Worm (Caenorhabditis elegans): ENCODE results near the gene F53H4.3.

The F53H4.3 gene

ce11 chrX:15887495-15887894 lies at the start of gene F53H4.3:
Gene F53H4.3 (minus strand): TSS chrX:15887595.
- TF ChIP-seq aly-1 (tag; optimal IDR thresholded peaks at IDR 0.05) (no peak), F13C5.2 (tag; optimal IDR thresholded peaks at IDR 0.05) (no peak), hmg-4 (GFP tag; optimal IDR thresholded peaks at IDR 0.05) (no peak), scrt-1 (GFP tag; IDR thresholded peaks at IDR 0.05) (no peak), ama-1 (optimal IDR thresholded peaks at IDR 0.05) (no peak), ceh-13 (GFP tag; optimal IDR thresholded peaks at IDR 0.05) (no peak), B0310.2 (tag; optimal IDR thresholded peaks at IDR 0.05) (no peak)

ce11 chrX:15932859-15933258 lies 45.5 kb upstream of the F53H4.3 start:
- TF ChIP-seq flt-1 (GFP tag; IDR thresholded peaks at IDR 0.05) = no peak
- TF ChIP-seq aly-1 (tag; optimal IDR thresholded peaks at IDR 0.05) = no peak
- TF ChIP-seq ceh-36 (tag; optimal IDR thresholded peaks at IDR 0.05) = no peak
- no peak for TF ChIP-seq ama-1 (optimal IDR thresholded peaks at IDR 0.05)
- no peak for TF ChIP-seq hmbx-1 (tag; optimal IDR thresholded peaks at IDR 0.05)
- TF ChIP-seq hmg-4 (GFP tag; optimal IDR thresholded peaks at IDR 0.05) = no peak
- TF ChIP-seq F13C5.2 (tag; optimal IDR thresholded peaks at IDR 0.05) = no peak
- no peak for TF ChIP-seq hnd-1 (tag; optimal IDR thresholded peaks at IDR 0.05)
- no peak for TF ChIP-seq tbx-37 (GFP tag; conservative IDR thresholded peaks at IDR 0.05)
- no peak for TF ChIP-seq tbx-11 (GFP tag; IDR thresholded peaks at IDR 0.05)
- TF ChIP-seq sea-1 (GFP tag; conservative IDR thresholded peaks at IDR 0.05) = no peak
- TF ChIP-seq pes-1 (GFP tag; IDR thresholded peaks at IDR 0.05) = no peak
- TF ChIP-seq scrt-1 (GFP tag; IDR thresholded peaks at IDR 0.05) = no peak
- TF ChIP-seq ceh-13 (GFP tag; optimal IDR thresholded peaks at IDR 0.05) = no peak

DNA sequence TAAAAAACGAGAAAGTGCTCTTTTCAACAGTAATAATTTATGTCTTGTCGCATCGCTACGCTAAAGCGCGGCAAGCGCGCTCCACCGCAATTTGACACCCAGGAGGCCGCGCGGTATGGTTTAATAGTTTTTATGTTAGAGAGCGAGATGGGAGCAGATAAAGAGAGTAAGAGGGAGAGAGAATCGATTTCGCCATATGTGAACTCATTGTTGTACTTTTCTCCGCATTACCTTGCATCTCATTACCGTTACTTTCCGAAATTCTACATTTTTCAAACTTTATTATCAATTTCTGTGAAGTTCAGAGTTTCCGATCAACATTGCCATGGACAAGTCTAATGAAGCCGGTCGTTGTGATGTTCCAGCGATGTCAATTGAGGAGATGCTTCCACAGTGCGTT lies 36.0 kb upstream of the F53H4.3 start, which contains the start of gene F31B9.3:
Gene F31B9.3 (plus strand): TSS at position 301 of the 400 bp plus-strand sequence.
- TF ChIP-seq pes-1 (GFP tag; IDR thresholded peaks at IDR 0.05) (no peak), ceh-13 (GFP tag; optimal IDR thresholded peaks at IDR 0.05) (no peak), ets-7 (tag; optimal IDR thresholded peaks at IDR 0.05) (no peak), B0310.2 (tag; optimal IDR thresholded peaks at IDR 0.05) (no peak), tra-4 (tag; optimal IDR thresholded peaks at IDR 0.05) (no peak), hmbx-1 (tag; optimal IDR thresholded peaks at IDR 0.05) (no peak), scrt-1 (GFP tag; IDR thresholded peaks at IDR 0.05) (no peak), aly-1 (tag; optimal IDR thresholded peaks at IDR 0.05) (no peak), tbx-37 (GFP tag; conservative IDR thresholded peaks at IDR 0.05) (no peak)

- TF ChIP-seq hmg-4 (GFP tag; optimal IDR thresholded peaks at IDR 0.05) = no peak
Measured at ce11 chrX:15919372-15919771, 32.0 kb upstream of the F53H4.3 start, which contains the start of gene F31B9.7. Gene F31B9.7 (plus strand): TSS chrX:15919672.

DNA sequence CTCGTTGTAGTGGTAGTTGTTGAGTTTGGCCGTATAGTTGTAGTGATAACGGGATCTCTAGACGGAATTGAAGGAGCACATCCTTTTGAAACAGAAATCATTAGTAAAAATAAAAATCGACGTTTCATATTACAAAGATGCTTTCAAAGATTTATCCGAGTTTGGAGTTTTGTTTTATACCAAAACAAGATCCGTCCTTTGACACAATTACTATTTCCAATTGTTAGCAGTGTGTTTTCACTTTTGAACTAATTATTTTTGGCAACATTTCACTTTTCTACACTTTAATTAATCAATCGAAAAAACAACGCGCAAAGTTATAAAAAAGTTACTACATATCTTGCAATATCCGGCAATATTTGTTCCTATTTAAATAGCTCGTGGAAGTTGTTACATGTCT lies 29.6 kb upstream of the F53H4.3 start, which contains the start of the genes F31B9.4 and F31B9.2:
Gene F31B9.4 (minus strand): TSS at position 101 of the 400 bp plus-strand sequence.
Gene F31B9.2 (plus strand): TSS at position 368 of the 400 bp plus-strand sequence.
- no peak for TF ChIP-seq hmbx-1 (tag; optimal IDR thresholded peaks at IDR 0.05)
- TF ChIP-seq ama-1 (optimal IDR thresholded peaks at IDR 0.05) = no peak
- no peak for TF ChIP-seq tbx-11 (GFP tag; IDR thresholded peaks at IDR 0.05)
- TF ChIP-seq flt-1 (GFP tag; IDR thresholded peaks at IDR 0.05) = no peak
- no peak for TF ChIP-seq sea-1 (GFP tag; conservative IDR thresholded peaks at IDR 0.05)
- no peak for TF ChIP-seq tbx-37 (GFP tag; conservative IDR thresholded peaks at IDR 0.05)
- no peak for TF ChIP-seq pes-1 (GFP tag; IDR thresholded peaks at IDR 0.05)

DNA sequence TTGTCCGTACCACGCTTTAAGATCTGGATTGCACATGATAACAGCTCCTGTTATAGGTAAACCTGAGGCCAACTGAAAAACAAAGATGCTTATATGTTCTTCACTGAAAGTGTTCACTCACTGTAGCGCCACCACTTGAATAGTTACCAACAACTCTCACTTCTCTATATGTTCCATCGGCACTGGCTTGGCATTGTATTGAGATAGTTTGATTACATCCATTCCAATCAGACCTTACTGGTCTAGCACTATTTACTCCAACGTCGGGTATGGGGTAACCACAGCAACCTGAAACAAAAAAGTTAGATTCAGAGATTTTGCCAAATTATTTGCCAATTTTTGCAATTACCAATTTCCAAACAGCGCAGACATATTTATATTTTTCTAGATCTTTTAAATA lies 28.4 kb upstream of the F53H4.3 start:
- TF ChIP-seq ceh-13 (GFP tag; optimal IDR thresholded peaks at IDR 0.05) = no peak
- TF ChIP-seq sea-1 (GFP tag; conservative IDR thresholded peaks at IDR 0.05) = no peak
- TF ChIP-seq hmg-4 (GFP tag; optimal IDR thresholded peaks at IDR 0.05) = no peak
- TF ChIP-seq flt-1 (GFP tag; IDR thresholded peaks at IDR 0.05) = no peak
- TF ChIP-seq hnd-1 (tag; optimal IDR thresholded peaks at IDR 0.05) = no peak
- TF ChIP-seq tra-4 (tag; optimal IDR thresholded peaks at IDR 0.05) = no peak
- no peak for TF ChIP-seq ceh-36 (tag; optimal IDR thresholded peaks at IDR 0.05)
- TF ChIP-seq ets-7 (tag; optimal IDR thresholded peaks at IDR 0.05) = no peak
- no peak for TF ChIP-seq ama-1 (optimal IDR thresholded peaks at IDR 0.05)
- no peak for TF ChIP-seq F13C5.2 (tag; optimal IDR thresholded peaks at IDR 0.05)
- TF ChIP-seq tbx-37 (GFP tag; conservative IDR thresholded peaks at IDR 0.05) = no peak
- no peak for TF ChIP-seq B0310.2 (tag; optimal IDR thresholded peaks at IDR 0.05)
- TF ChIP-seq aly-1 (tag; optimal IDR thresholded peaks at IDR 0.05) = no peak
- no peak for TF ChIP-seq scrt-1 (GFP tag; IDR thresholded peaks at IDR 0.05)
- TF ChIP-seq tbx-11 (GFP tag; IDR thresholded peaks at IDR 0.05) = no peak
- TF ChIP-seq hmbx-1 (tag; optimal IDR thresholded peaks at IDR 0.05) = no peak

ce11 chrX:15912841-15913240 lies 25.4 kb upstream of the F53H4.3 start:
- no peak for TF ChIP-seq ceh-36 (tag; optimal IDR thresholded peaks at IDR 0.05)
- no peak for TF ChIP-seq hnd-1 (tag; optimal IDR thresholded peaks at IDR 0.05)
- TF ChIP-seq ets-7 (tag; optimal IDR thresholded peaks at IDR 0.05) = no peak
- no peak for TF ChIP-seq F13C5.2 (tag; optimal IDR thresholded peaks at IDR 0.05)
- no peak for TF ChIP-seq B0310.2 (tag; optimal IDR thresholded peaks at IDR 0.05)
- no peak for TF ChIP-seq ceh-13 (GFP tag; optimal IDR thresholded peaks at IDR 0.05)
- no peak for TF ChIP-seq tbx-11 (GFP tag; IDR thresholded peaks at IDR 0.05)
- no peak for TF ChIP-seq flt-1 (GFP tag; IDR thresholded peaks at IDR 0.05)
- no peak for TF ChIP-seq scrt-1 (GFP tag; IDR thresholded peaks at IDR 0.05)
- no peak for TF ChIP-seq ama-1 (optimal IDR thresholded peaks at IDR 0.05)
- TF ChIP-seq aly-1 (tag; optimal IDR thresholded peaks at IDR 0.05) = no peak
- no peak for TF ChIP-seq hmbx-1 (tag; optimal IDR thresholded peaks at IDR 0.05)
- no peak for TF ChIP-seq pes-1 (GFP tag; IDR thresholded peaks at IDR 0.05)
- TF ChIP-seq tbx-37 (GFP tag; conservative IDR thresholded peaks at IDR 0.05) = no peak
- no peak for TF ChIP-seq hmg-4 (GFP tag; optimal IDR thresholded peaks at IDR 0.05)
- no peak for TF ChIP-seq sea-1 (GFP tag; conservative IDR thresholded peaks at IDR 0.05)
- TF ChIP-seq tra-4 (tag; optimal IDR thresholded peaks at IDR 0.05) = no peak

- TF ChIP-seq ceh-36 (tag; optimal IDR thresholded peaks at IDR 0.05) = no peak
- TF ChIP-seq ets-7 (tag; optimal IDR thresholded peaks at IDR 0.05) = no peak
- TF ChIP-seq hnd-1 (tag; optimal IDR thresholded peaks at IDR 0.05) = no peak
- no peak for TF ChIP-seq hmg-4 (GFP tag; optimal IDR thresholded peaks at IDR 0.05)
- no peak for TF ChIP-seq tbx-11 (GFP tag; IDR thresholded peaks at IDR 0.05)
- no peak for TF ChIP-seq tbx-37 (GFP tag; conservative IDR thresholded peaks at IDR 0.05)
- no peak for TF ChIP-seq pes-1 (GFP tag; IDR thresholded peaks at IDR 0.05)
- no peak for TF ChIP-seq ceh-13 (GFP tag; optimal IDR thresholded peaks at IDR 0.05)
- no peak for TF ChIP-seq flt-1 (GFP tag; IDR thresholded peaks at IDR 0.05)
- TF ChIP-seq tra-4 (tag; optimal IDR thresholded peaks at IDR 0.05) = no peak
- TF ChIP-seq hmbx-1 (tag; optimal IDR thresholded peaks at IDR 0.05) = no peak
Measured at ce11 chrX:15910328-15910727, 22.9 kb upstream of the F53H4.3 start, which contains the start of gene npr-33. Gene npr-33 (plus strand): TSS chrX:15910628.

Measured in whole organism, early embryonic.